Fruit fly (Drosophila melanogaster) Kc167 (cell line): ENCODE results near the gene Ipp.

ENCODE experiments used
- Myc ChIP-seq: fragments of >200 bp; optimal IDR thresholded peaks from 2 replicates; lab custom pipeline; 2017; ENCODE audit warnings: missing external identifiers
- h ChIP-seq: fragments of >200 bp; optimal IDR thresholded peaks from 3 replicates; lab custom pipeline; 2018; ENCODE audit warnings: missing external identifiers

dm6 chr3R:13983272-13984032 is 24.9 kb downstream of the Ipp start:
- no peak for TF ChIP-seq Myc (lab: Kevin White, UChicago)
- no peak for TF ChIP-seq h (lab: Kevin White, UChicago)
